Fruit fly (Drosophila melanogaster): ENCODE measurements around the gene LanB2.

The LanB2 gene

dm6 chr3L:9624014-9624413 is 9.3 kb downstream of the LanB2 start, which contains the start of gene CG3335:
Gene CG3335 (plus strand): TSS chr3L:9624237.
- TF ChIP-seq ttk (optimal IDR thresholded peaks at IDR 0.05) (no peak), insv (optimal IDR thresholded peaks at IDR 0.05) (no peak)

- TF ChIP-seq insv (optimal IDR thresholded peaks at IDR 0.05) (no peak), ttk (optimal IDR thresholded peaks at IDR 0.05) (no peak), Myc (optimal IDR thresholded peaks at IDR 0.05) (no peak), psq (optimal IDR thresholded peaks at IDR 0.05) (no peak), h (optimal IDR thresholded peaks at IDR 0.05) (no peak), Sin3A (optimal IDR thresholded peaks at IDR 0.05) (no peak)
Observed at dm6 chr3L:9628376-9628775, 13.7 kb downstream of the LanB2 start, which contains the start of gene Cyp40. Gene Cyp40 (plus strand): TSS chr3L:9628676.

- TF ChIP-seq Sin3A (optimal IDR thresholded peaks at IDR 0.05) (no peak), psq (optimal IDR thresholded peaks at IDR 0.05) (no peak), insv (optimal IDR thresholded peaks at IDR 0.05) (no peak)
Observed at dm6 chr3L:9629093-9629492, 14.4 kb downstream of the LanB2 start, which contains the start of gene Or67b. Gene Or67b (minus strand): TSS chr3L:9629193.

dm6 chr3L:9629910-9630309 is 15.2 kb downstream of the LanB2 start:
- no peak for TF ChIP-seq Sin3A (optimal IDR thresholded peaks at IDR 0.05)

- TF ChIP-seq psq (optimal IDR thresholded peaks at IDR 0.05) (no peak), Myc (optimal IDR thresholded peaks at IDR 0.05) (no peak)
Observed at dm6 chr3L:9637812-9638211, 23.1 kb downstream of the LanB2 start, which contains the start of gene CG8329. Gene CG8329 (plus strand): TSS chr3L:9638112.

DNA sequence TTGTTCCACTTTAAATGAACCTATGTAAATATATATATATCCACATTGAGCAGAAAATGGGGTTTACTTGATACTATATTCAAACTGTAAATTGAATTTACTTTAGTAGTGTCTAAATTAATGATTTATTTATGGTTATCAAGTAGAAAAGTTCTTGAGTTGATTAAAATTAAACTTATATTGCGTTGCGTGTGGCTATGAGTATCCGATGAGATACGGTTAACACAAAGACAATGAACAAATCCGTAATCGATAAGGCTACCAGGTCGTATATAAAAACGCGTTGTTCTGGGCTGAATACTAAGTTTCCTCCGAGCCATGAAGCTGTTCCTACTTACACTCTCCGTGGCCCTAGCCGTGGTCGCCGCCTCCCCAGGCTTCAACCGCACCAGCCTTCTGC is 24.3 kb downstream of the LanB2 start, which contains the start of gene CG18179:
TSS of gene CG18179 (plus strand) at position 301 of the 400 bp plus-strand sequence.
- TF ChIP-seq psq (optimal IDR thresholded peaks at IDR 0.05) (no peak), Myc (optimal IDR thresholded peaks at IDR 0.05) (no peak), ttk (optimal IDR thresholded peaks at IDR 0.05) (no peak), h (optimal IDR thresholded peaks at IDR 0.05) (no peak), insv (optimal IDR thresholded peaks at IDR 0.05) (no peak), Sin3A (optimal IDR thresholded peaks at IDR 0.05) (no peak)

dm6 chr3L:9640713-9641112 is 26.0 kb downstream of the LanB2 start, which contains the start of gene CG18180:
Gene CG18180 (plus strand): TSS chr3L:9641013.
- no peak for TF ChIP-seq Sin3A (optimal IDR thresholded peaks at IDR 0.05)
- no peak for TF ChIP-seq Myc (optimal IDR thresholded peaks at IDR 0.05)
- TF ChIP-seq h (optimal IDR thresholded peaks at IDR 0.05) = no peak
- no peak for TF ChIP-seq insv (optimal IDR thresholded peaks at IDR 0.05)
- no peak for TF ChIP-seq ttk (optimal IDR thresholded peaks at IDR 0.05)
- TF ChIP-seq psq (optimal IDR thresholded peaks at IDR 0.05) = no peak

DNA sequence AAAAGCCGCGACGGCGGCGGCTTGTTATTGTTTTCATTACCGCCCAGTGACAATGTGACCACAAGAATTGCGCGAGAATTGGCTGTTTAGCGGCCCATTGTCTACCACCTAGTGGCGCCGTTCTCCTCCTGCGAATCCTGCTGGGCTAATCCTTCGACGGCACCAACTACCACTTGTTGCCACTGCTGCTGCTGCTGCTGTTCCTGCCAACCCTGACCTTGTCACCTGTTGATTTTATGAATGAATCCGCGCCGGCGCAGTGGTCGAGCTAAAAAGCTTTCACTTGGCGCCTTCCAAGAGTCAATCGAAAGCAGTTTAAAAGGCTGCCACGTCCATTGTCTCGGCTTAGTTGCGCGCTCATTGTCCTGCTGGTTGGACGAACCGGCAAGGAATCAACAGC is 29.0 kb downstream of the LanB2 start, which contains the start of gene CNMaR:
TSS of gene CNMaR (plus strand) at position 348 of the 400 bp plus-strand sequence.
- no peak for TF ChIP-seq psq (optimal IDR thresholded peaks at IDR 0.05)
- no peak for TF ChIP-seq insv (optimal IDR thresholded peaks at IDR 0.05)
- TF ChIP-seq Myc (optimal IDR thresholded peaks at IDR 0.05) = no peak
- TF ChIP-seq Sin3A (optimal IDR thresholded peaks at IDR 0.05) = no peak
- no peak for TF ChIP-seq h (optimal IDR thresholded peaks at IDR 0.05)
- TF ChIP-seq ttk (optimal IDR thresholded peaks at IDR 0.05) = no peak

- no peak for TF ChIP-seq insv (optimal IDR thresholded peaks at IDR 0.05)
- no peak for TF ChIP-seq psq (optimal IDR thresholded peaks at IDR 0.05)
- no peak for TF ChIP-seq ttk (optimal IDR thresholded peaks at IDR 0.05)
- TF ChIP-seq Sin3A (optimal IDR thresholded peaks at IDR 0.05) = no peak
- TF ChIP-seq Myc (optimal IDR thresholded peaks at IDR 0.05) = no peak
- TF ChIP-seq h (optimal IDR thresholded peaks at IDR 0.05) = no peak
Observed at dm6 chr3L:9671372-9671771, 56.7 kb downstream of the LanB2 start.
